Fruit fly (Drosophila melanogaster): ENCODE data around the gene CG7860.

CG7860 gene

dm6 chrX:15555945-15556344 is 12.8 kb upstream of the CG7860 start, which contains the start of gene CG42300:
Gene CG42300 (minus strand): TSS chrX:15556045.
- TF ChIP-seq pan (optimal IDR thresholded peaks at IDR 0.05) (no peak), Dll (optimal IDR thresholded peaks at IDR 0.05) (no peak), EcR (GFP tag; optimal IDR thresholded peaks at IDR 0.05) (no peak), usp (GFP tag; optimal IDR thresholded peaks at IDR 0.05) (no peak), CG8478 (optimal IDR thresholded peaks at IDR 0.05) (no peak), psq (optimal IDR thresholded peaks at IDR 0.05) (no peak)

dm6 chrX:15568353-15568982 is 325 bp upstream of the CG7860 start:
- no peak for TF ChIP-seq Dll (optimal IDR thresholded peaks at IDR 0.05)

- TF ChIP-seq Dll (optimal IDR thresholded peaks at IDR 0.05) (no peak), CG8478 (optimal IDR thresholded peaks at IDR 0.05) (no peak), psq (optimal IDR thresholded peaks at IDR 0.05) (no peak), EcR (GFP tag; optimal IDR thresholded peaks at IDR 0.05) (no peak), pan (optimal IDR thresholded peaks at IDR 0.05) (no peak), usp (GFP tag; optimal IDR thresholded peaks at IDR 0.05) (no peak)
Measured at dm6 chrX:15571939-15572338, 3.1 kb downstream of the CG7860 start, which contains the start of gene CG15643. Gene CG15643 (minus strand): TSS chrX:15572149.

dm6 chrX:15574384-15574783 is 5.6 kb downstream of the CG7860 start, which contains the start of gene CG9213:
Gene CG9213 (minus strand): TSS chrX:15574535.
- TF ChIP-seq pan (optimal IDR thresholded peaks at IDR 0.05) (no peak), Dll (optimal IDR thresholded peaks at IDR 0.05) (no peak), psq (optimal IDR thresholded peaks at IDR 0.05) (no peak), usp (GFP tag; optimal IDR thresholded peaks at IDR 0.05) (no peak), CG8478 (optimal IDR thresholded peaks at IDR 0.05) (no peak), EcR (GFP tag; optimal IDR thresholded peaks at IDR 0.05) (no peak)

- TF ChIP-seq psq (optimal IDR thresholded peaks at IDR 0.05): no peak
- TF ChIP-seq usp (GFP tag; optimal IDR thresholded peaks at IDR 0.05): no peak
- no peak for TF ChIP-seq CG8478 (optimal IDR thresholded peaks at IDR 0.05)
- TF ChIP-seq EcR (GFP tag; optimal IDR thresholded peaks at IDR 0.05): no peak
- no peak for TF ChIP-seq Dll (optimal IDR thresholded peaks at IDR 0.05)
- TF ChIP-seq pan (optimal IDR thresholded peaks at IDR 0.05): no peak
Measured at dm6 chrX:15575557-15575956, 6.8 kb downstream of the CG7860 start, which contains the start of gene CG42299. Gene CG42299 (minus strand): TSS chrX:15575683.

dm6 chrX:15578043-15578442 is 9.2 kb downstream of the CG7860 start, which contains the start of the genes cerv and CG7872:
Gene cerv (minus strand): TSS chrX:15578171.
Gene CG7872 (plus strand): TSS chrX:15578205.
- TF ChIP-seq EcR (GFP tag; optimal IDR thresholded peaks at IDR 0.05) (no peak), pan (optimal IDR thresholded peaks at IDR 0.05) (no peak), CG8478 (optimal IDR thresholded peaks at IDR 0.05) (no peak), usp (GFP tag; optimal IDR thresholded peaks at IDR 0.05) (no peak), Dll (optimal IDR thresholded peaks at IDR 0.05) (no peak)

dm6 chrX:15579579-15579978 is 10.8 kb downstream of the CG7860 start:
- no peak for TF ChIP-seq EcR (GFP tag; optimal IDR thresholded peaks at IDR 0.05)
- TF ChIP-seq usp (GFP tag; optimal IDR thresholded peaks at IDR 0.05): no peak
- TF ChIP-seq Dll (optimal IDR thresholded peaks at IDR 0.05): no peak
- no peak for TF ChIP-seq pan (optimal IDR thresholded peaks at IDR 0.05)

- TF ChIP-seq pan (optimal IDR thresholded peaks at IDR 0.05): no peak
- TF ChIP-seq EcR (GFP tag; optimal IDR thresholded peaks at IDR 0.05): no peak
- TF ChIP-seq psq (optimal IDR thresholded peaks at IDR 0.05): no peak
- TF ChIP-seq CG8478 (optimal IDR thresholded peaks at IDR 0.05): no peak
- no peak for TF ChIP-seq usp (GFP tag; optimal IDR thresholded peaks at IDR 0.05)
- no peak for TF ChIP-seq Dll (optimal IDR thresholded peaks at IDR 0.05)
Measured at dm6 chrX:15582853-15583252, 14.1 kb downstream of the CG7860 start, which contains the start of the genes CG9215 and CG8097. Gene CG9215 (minus strand): TSS chrX:15582874. Gene CG8097 (plus strand): TSS chrX:15583159.

dm6 chrX:15583842-15584441 is 15.1 kb downstream of the CG7860 start:
- no peak for TF ChIP-seq EcR (GFP tag; optimal IDR thresholded peaks at IDR 0.05)
- TF ChIP-seq psq (optimal IDR thresholded peaks at IDR 0.05): no peak
- TF ChIP-seq usp (GFP tag; optimal IDR thresholded peaks at IDR 0.05): no peak
- no peak for TF ChIP-seq Dll (optimal IDR thresholded peaks at IDR 0.05)
- no peak for TF ChIP-seq pan (optimal IDR thresholded peaks at IDR 0.05)
- no peak for TF ChIP-seq CG8478 (optimal IDR thresholded peaks at IDR 0.05)

- no peak for TF ChIP-seq pan (optimal IDR thresholded peaks at IDR 0.05)
- no peak for TF ChIP-seq psq (optimal IDR thresholded peaks at IDR 0.05)
- no peak for TF ChIP-seq Dll (optimal IDR thresholded peaks at IDR 0.05)
- no peak for TF ChIP-seq usp (GFP tag; optimal IDR thresholded peaks at IDR 0.05)
- TF ChIP-seq CG8478 (optimal IDR thresholded peaks at IDR 0.05): no peak
- TF ChIP-seq EcR (GFP tag; optimal IDR thresholded peaks at IDR 0.05): no peak
Measured at dm6 chrX:15587433-15587832, 18.6 kb downstream of the CG7860 start, which contains the start of gene Alp11. Gene Alp11 (plus strand): TSS chrX:15587733.

dm6 chrX:15591721-15592491 is 23.1 kb downstream of the CG7860 start:
- no peak for TF ChIP-seq CG8478 (optimal IDR thresholded peaks at IDR 0.05)
- no peak for TF ChIP-seq Dll (optimal IDR thresholded peaks at IDR 0.05)
- TF ChIP-seq psq (optimal IDR thresholded peaks at IDR 0.05): no peak
- no peak for TF ChIP-seq usp (GFP tag; optimal IDR thresholded peaks at IDR 0.05)
- no peak for TF ChIP-seq pan (optimal IDR thresholded peaks at IDR 0.05)
- no peak for TF ChIP-seq EcR (GFP tag; optimal IDR thresholded peaks at IDR 0.05)

All from whole organism.